Fruit fly (Drosophila melanogaster): ENCODE measurements around the gene IKKbeta.

IKKbeta gene

dm6 chr3R:16072581-16072908 lies 23.3 kb upstream of the IKKbeta start:
- no peak for TF ChIP-seq Sin3A (optimal IDR thresholded peaks at IDR 0.05)
- TF ChIP-seq psq (optimal IDR thresholded peaks at IDR 0.05), result no peak
- no peak for TF ChIP-seq h (optimal IDR thresholded peaks at IDR 0.05)
- no peak for TF ChIP-seq ttk (optimal IDR thresholded peaks at IDR 0.05)
- no peak for TF ChIP-seq insv (optimal IDR thresholded peaks at IDR 0.05)
- no peak for TF ChIP-seq Myc (optimal IDR thresholded peaks at IDR 0.05)

dm6 chr3R:16071689-16072580 lies 22.7 kb upstream of the IKKbeta start:
- TF ChIP-seq Myc (optimal IDR thresholded peaks at IDR 0.05), result no peak
- TF ChIP-seq psq (optimal IDR thresholded peaks at IDR 0.05), result no peak
- TF ChIP-seq ttk (optimal IDR thresholded peaks at IDR 0.05), result no peak

- TF ChIP-seq Myc (optimal IDR thresholded peaks at IDR 0.05) (no peak), insv (optimal IDR thresholded peaks at IDR 0.05) (no peak), ttk (optimal IDR thresholded peaks at IDR 0.05) (no peak), h (optimal IDR thresholded peaks at IDR 0.05) (no peak), Sin3A (optimal IDR thresholded peaks at IDR 0.05) (no peak), psq (optimal IDR thresholded peaks at IDR 0.05) (no peak)
Measured at dm6 chr3R:16069266-16069665, 20.0 kb upstream of the IKKbeta start.

dm6 chr3R:16067494-16067893 lies 18.3 kb upstream of the IKKbeta start, which contains the start of gene CG10185:
Gene CG10185, minus strand, starts transcription at chr3R:16067594.
- no peak for TF ChIP-seq ttk (optimal IDR thresholded peaks at IDR 0.05)
- TF ChIP-seq Sin3A (optimal IDR thresholded peaks at IDR 0.05), result no peak
- no peak for TF ChIP-seq Myc (optimal IDR thresholded peaks at IDR 0.05)
- TF ChIP-seq h (optimal IDR thresholded peaks at IDR 0.05), result no peak
- TF ChIP-seq insv (optimal IDR thresholded peaks at IDR 0.05), result no peak
- TF ChIP-seq psq (optimal IDR thresholded peaks at IDR 0.05), result no peak

- TF ChIP-seq ttk (optimal IDR thresholded peaks at IDR 0.05) (no peak), Sin3A (optimal IDR thresholded peaks at IDR 0.05) (no peak), insv (optimal IDR thresholded peaks at IDR 0.05) (no peak), h (optimal IDR thresholded peaks at IDR 0.05) (no peak), psq (optimal IDR thresholded peaks at IDR 0.05) (no peak)
Measured at dm6 chr3R:16051329-16051679, 2.1 kb upstream of the IKKbeta start.

- no peak for TF ChIP-seq insv (optimal IDR thresholded peaks at IDR 0.05)
- TF ChIP-seq ttk (optimal IDR thresholded peaks at IDR 0.05), result no peak
- no peak for TF ChIP-seq Sin3A (optimal IDR thresholded peaks at IDR 0.05)
- no peak for TF ChIP-seq h (optimal IDR thresholded peaks at IDR 0.05)
- no peak for TF ChIP-seq psq (optimal IDR thresholded peaks at IDR 0.05)
- TF ChIP-seq Myc (optimal IDR thresholded peaks at IDR 0.05), result no peak
Measured at dm6 chr3R:16050621-16051328, 1.6 kb upstream of the IKKbeta start, which contains the start of gene msps. Gene msps, plus strand, starts transcription at chr3R:16050801.

- no peak for TF ChIP-seq Myc (optimal IDR thresholded peaks at IDR 0.05)
- no peak for TF ChIP-seq Sin3A (optimal IDR thresholded peaks at IDR 0.05)
Measured at dm6 chr3R:16046030-16046429, 3.2 kb downstream of the IKKbeta start, which contains the start of gene Jhbp5. Gene Jhbp5, minus strand, starts transcription at chr3R:16046130.

- TF ChIP-seq h (optimal IDR thresholded peaks at IDR 0.05) (no peak), ttk (optimal IDR thresholded peaks at IDR 0.05) (no peak), insv (optimal IDR thresholded peaks at IDR 0.05) (no peak), Myc (optimal IDR thresholded peaks at IDR 0.05) (no peak), psq (optimal IDR thresholded peaks at IDR 0.05) (no peak), Sin3A (optimal IDR thresholded peaks at IDR 0.05) (no peak)
Measured at dm6 chr3R:16042900-16043548, 6.2 kb downstream of the IKKbeta start, which contains the start of gene Jhbp4. Gene Jhbp4, plus strand, starts transcription at chr3R:16043498.

dm6 chr3R:16042137-16042899 lies 6.9 kb downstream of the IKKbeta start:
- TF ChIP-seq psq (optimal IDR thresholded peaks at IDR 0.05) (no peak), insv (optimal IDR thresholded peaks at IDR 0.05) (no peak)

- TF ChIP-seq h (optimal IDR thresholded peaks at IDR 0.05), result no peak
Measured at dm6 chr3R:16040925-16041324, 8.3 kb downstream of the IKKbeta start.

- TF ChIP-seq ttk (optimal IDR thresholded peaks at IDR 0.05) (no peak), Myc (optimal IDR thresholded peaks at IDR 0.05) (no peak)
Measured at dm6 chr3R:16039557-16039956, 9.7 kb downstream of the IKKbeta start.

- TF ChIP-seq Myc (optimal IDR thresholded peaks at IDR 0.05), result no peak
- TF ChIP-seq ttk (optimal IDR thresholded peaks at IDR 0.05), result no peak
- no peak for TF ChIP-seq psq (optimal IDR thresholded peaks at IDR 0.05)
- no peak for TF ChIP-seq Sin3A (optimal IDR thresholded peaks at IDR 0.05)
- no peak for TF ChIP-seq h (optimal IDR thresholded peaks at IDR 0.05)
Measured at dm6 chr3R:16038049-16038448, 11.2 kb downstream of the IKKbeta start.

All from Kc167 (cell line).